Fruit fly (Drosophila melanogaster) whole organism: ENCODE results near the gene Timp.

Experiments used
- CG8478 ChIP-seq: fragments of >200 bp; optimal IDR thresholded peaks from 2 replicates; lab custom pipeline; 2018; ENCODE audit warnings: inconsistent platforms
- Dll ChIP-seq: fragments of >200 bp; optimal IDR thresholded peaks from 2 replicates; lab custom pipeline; 2017
- EcR ChIP-seq, 2 experiments: fragments of >200 bp; optimal IDR thresholded peaks; 2 replicates each; lab custom pipeline; 2017; ENCODE audit warnings: missing biosample characterization in 2 of 2, missing genetic modification characterization in 2 of 2, missing genetic modification reagents in 2 of 2
- pan ChIP-seq: fragments of >200 bp; optimal IDR thresholded peaks from 2 replicates; lab custom pipeline; 2017
- psq ChIP-seq: fragments of >200 bp; optimal IDR thresholded peaks from 2 replicates; lab custom pipeline; 2017
- usp ChIP-seq: fragments of >200 bp; optimal IDR thresholded peaks from 2 replicates; lab custom pipeline; 2017; ENCODE audit warnings: missing biosample characterization, missing genetic modification characterization, mixed read lengths

The Timp gene

dm6 chr3R:10212799-10213198 is at the start of gene Timp:
Gene Timp (minus strand): TSS chr3R:10213007.
- no peak for TF ChIP-seq psq
- no peak for TF ChIP-seq EcR (GFP tag; optimal IDR thresholded peaks at IDR 0.05; lab: Kevin White, UChicago)
- TF ChIP-seq CG8478 = no peak
- no peak for TF ChIP-seq Dll (lab: Kevin White, UChicago)
- no peak for TF ChIP-seq pan (lab: Kevin White, UChicago)
- no peak for TF ChIP-seq usp (GFP tag; lab: Kevin White, UChicago)

DNA sequence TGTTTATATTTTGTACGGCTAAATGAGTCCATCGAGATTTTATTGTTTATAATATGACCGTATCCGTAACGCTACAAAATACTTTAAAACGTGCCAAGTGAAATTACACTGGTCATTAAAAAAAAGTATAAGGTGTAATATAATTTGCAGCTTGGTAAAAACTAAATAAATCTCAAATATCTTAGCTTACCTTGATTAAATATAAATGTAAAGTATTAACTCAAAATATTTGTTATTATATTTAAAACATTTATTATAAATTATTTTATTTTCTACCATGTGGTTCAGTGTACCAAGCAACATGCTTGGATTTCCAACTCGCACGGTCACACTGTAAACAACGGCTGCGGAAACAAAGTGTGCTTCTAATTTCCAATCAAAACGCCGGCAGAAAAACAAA is 49.0 kb upstream of the Timp start, which contains the start of the genes Sirt6 and pont:
Gene Sirt6, minus strand, starts transcription at position 50 of the 400 bp plus-strand sequence.
Gene pont, plus strand, starts transcription at position 324 of the 400 bp plus-strand sequence.
- TF ChIP-seq EcR (GFP tag; optimal IDR thresholded peaks at IDR 0.05; lab: Kevin White, UChicago) = no peak
- no peak for TF ChIP-seq pan (lab: Kevin White, UChicago)
- no peak for TF ChIP-seq CG8478
- no peak for TF ChIP-seq psq
- TF ChIP-seq Dll (lab: Kevin White, UChicago) = no peak
- no peak for TF ChIP-seq usp (GFP tag; lab: Kevin White, UChicago)

DNA sequence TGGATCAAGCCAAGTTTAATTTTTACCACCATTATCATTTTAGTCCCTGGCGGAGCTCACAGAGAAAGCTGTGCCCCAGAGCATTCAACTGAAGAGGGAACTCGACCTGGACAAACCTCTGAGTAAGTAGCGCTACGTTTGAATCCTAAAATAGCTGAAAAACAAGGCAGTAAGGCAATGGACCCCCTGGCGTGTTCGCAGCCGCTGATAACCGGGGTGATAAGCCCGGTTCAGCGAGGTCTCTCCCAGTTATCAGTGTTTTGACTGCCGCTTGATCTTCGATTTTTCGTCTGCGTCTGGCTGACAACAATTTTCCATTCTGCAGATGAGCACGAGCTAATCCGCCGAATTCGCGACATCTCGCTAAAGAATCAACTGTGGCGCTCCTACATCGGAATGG is 39.0 kb upstream of the Timp start:
- TF ChIP-seq pan (lab: Kevin White, UChicago) (no peak), Dll (lab: Kevin White, UChicago) (no peak), psq (no peak), EcR (GFP tag; optimal IDR thresholded peaks at IDR 0.05; lab: Kevin White, UChicago) (no peak), CG8478 (no peak), usp (GFP tag; lab: Kevin White, UChicago) (no peak)

DNA sequence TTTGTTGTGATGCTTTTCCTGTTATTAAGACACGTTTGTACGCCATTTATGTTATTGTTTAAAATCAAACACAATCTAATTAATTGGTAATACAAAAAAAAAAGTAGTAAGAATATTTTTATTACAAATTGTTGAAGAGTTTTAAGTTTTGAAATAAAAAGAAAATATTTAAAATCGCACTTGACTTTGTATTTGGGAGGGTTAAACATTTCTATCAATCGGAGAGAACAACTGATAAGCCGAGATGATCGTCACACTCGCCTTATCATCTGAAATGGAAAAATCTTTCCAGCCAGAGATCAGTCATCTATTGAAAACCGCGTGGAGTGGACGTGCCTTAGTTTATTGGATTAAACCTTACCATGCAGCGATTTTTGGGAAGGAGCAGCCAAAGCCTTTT is 38.4 kb upstream of the Timp start, which contains the start of gene CG3999:
Gene CG3999, plus strand, starts transcription at position 301 of the 400 bp plus-strand sequence.
- no peak for TF ChIP-seq usp (GFP tag; lab: Kevin White, UChicago)
- no peak for TF ChIP-seq Dll (lab: Kevin White, UChicago)
- TF ChIP-seq pan (lab: Kevin White, UChicago) = no peak
- no peak for TF ChIP-seq EcR (GFP tag; optimal IDR thresholded peaks at IDR 0.05; lab: Kevin White, UChicago)
- no peak for TF ChIP-seq psq
- no peak for TF ChIP-seq CG8478

- no peak for TF ChIP-seq pan (lab: Kevin White, UChicago)
- no peak for TF ChIP-seq psq
- no peak for TF ChIP-seq CG8478
- no peak for TF ChIP-seq Dll (lab: Kevin White, UChicago)
- TF ChIP-seq usp (GFP tag; lab: Kevin White, UChicago) = no peak
- no peak for TF ChIP-seq EcR (GFP tag; optimal IDR thresholded peaks at IDR 0.05; lab: Kevin White, UChicago)
These were observed 15.2 kb upstream of the Timp start for dm6 chr3R:10227990-10228389.

DNA sequence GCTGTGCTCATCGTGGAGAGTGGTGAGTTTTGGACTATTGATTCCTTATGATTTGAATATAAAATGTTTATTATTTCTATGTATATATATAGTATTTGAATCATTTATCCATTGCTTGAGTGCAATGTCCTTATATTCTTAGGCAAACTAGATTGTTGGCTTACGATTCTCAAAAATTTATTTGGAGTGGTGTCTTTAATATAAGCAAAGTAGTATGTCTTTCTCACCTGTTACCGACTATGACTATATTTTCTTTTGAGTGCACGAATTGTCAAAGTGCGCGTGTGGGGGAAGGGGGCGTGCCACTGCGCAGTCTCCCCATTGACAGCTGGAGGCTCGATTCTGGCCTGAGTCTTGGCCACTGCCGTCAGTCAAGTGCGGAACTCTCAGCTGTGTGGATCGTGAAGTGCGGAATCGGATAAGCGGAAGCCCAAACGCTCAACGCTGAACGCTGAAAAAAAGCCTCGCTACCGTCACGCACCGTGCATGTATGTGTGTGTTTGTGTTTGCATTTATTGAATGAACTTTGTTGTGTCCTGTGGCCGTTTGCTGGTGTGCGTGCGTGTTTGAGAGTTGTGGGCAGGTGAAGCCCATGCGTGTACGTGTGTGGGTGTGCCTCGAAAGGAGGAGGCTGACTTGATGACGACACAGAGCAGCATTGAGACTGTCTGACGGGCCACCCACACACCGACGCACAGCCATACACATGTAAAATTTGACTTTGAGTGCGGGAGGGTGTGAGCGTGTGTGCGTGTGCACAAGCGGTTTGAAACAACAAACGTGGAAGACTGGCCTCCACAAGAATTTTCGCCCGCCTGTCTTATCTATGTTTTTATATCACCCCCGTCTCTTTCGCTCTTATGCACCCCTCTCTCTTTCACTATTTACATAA is 13.6 kb upstream of the Timp start:
- TF ChIP-seq CG8478 = no peak
- TF ChIP-seq psq = no peak
- TF ChIP-seq pan (lab: Kevin White, UChicago) = no peak
- no peak for TF ChIP-seq usp (GFP tag; lab: Kevin White, UChicago)
- no peak for TF ChIP-seq Dll (lab: Kevin White, UChicago)
- TF ChIP-seq EcR (GFP tag; optimal IDR thresholded peaks at IDR 0.05; lab: Kevin White, UChicago) = no peak

- TF ChIP-seq Dll (lab: Kevin White, UChicago) (no peak), psq (no peak), usp (GFP tag; lab: Kevin White, UChicago) (no peak), pan (lab: Kevin White, UChicago) (no peak), EcR (GFP tag; optimal IDR thresholded peaks at IDR 0.05; lab: Kevin White, UChicago) (no peak), CG8478 (no peak)
These were observed 12.6 kb upstream of the Timp start, which contains the start of gene CG42795 for dm6 chr3R:10225390-10225789. Gene CG42795 (plus strand): TSS chr3R:10225690.

dm6 chr3R:10224594-10224993 is 11.8 kb upstream of the Timp start, which contains the start of the genes CG12817 and CG34107:
Gene CG12817 (minus strand): TSS chr3R:10224725.
Gene CG34107 (plus strand): TSS chr3R:10224909.
- no peak for TF ChIP-seq EcR (GFP tag; optimal IDR thresholded peaks at IDR 0.05; lab: Kevin White, UChicago)
- TF ChIP-seq usp (GFP tag; lab: Kevin White, UChicago) = no peak
- TF ChIP-seq pan (lab: Kevin White, UChicago) = no peak
- no peak for TF ChIP-seq Dll (lab: Kevin White, UChicago)
- TF ChIP-seq CG8478 = no peak
- TF ChIP-seq psq = no peak

dm6 chr3R:10222416-10222815 is 9.6 kb upstream of the Timp start, which contains the start of gene CG12420:
Gene CG12420 (plus strand): TSS chr3R:10222698.
- TF ChIP-seq psq (no peak), EcR (GFP tag; optimal IDR thresholded peaks at IDR 0.05; lab: Kevin White, UChicago) (no peak), pan (lab: Kevin White, UChicago) (no peak), CG8478 (no peak)

- no peak for TF ChIP-seq Dll (lab: Kevin White, UChicago)
- TF ChIP-seq CG8478 = no peak
- TF ChIP-seq usp (GFP tag; lab: Kevin White, UChicago) = no peak
- TF ChIP-seq psq = no peak
These were observed 5.2 kb upstream of the Timp start for dm6 chr3R:10217998-10218397.

DNA sequence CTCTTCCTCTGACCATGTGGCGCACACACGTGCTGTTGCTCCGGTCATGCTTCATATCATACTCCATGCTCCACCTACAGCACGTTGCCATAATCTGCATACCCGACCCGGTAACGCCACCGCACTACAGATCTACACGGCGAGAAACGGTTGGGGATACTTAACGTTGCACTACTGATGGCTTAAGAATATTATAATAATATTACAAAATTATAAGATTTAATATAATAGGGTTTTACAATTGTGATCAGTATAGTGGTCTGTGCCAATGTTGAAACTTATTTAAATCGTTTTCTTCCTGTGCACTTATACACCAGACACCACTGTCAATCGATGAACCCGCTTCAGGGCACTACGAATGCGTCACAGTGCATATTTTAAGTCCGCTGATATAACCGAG is 623 bp upstream of the Timp start:
- no peak for TF ChIP-seq EcR (GFP tag; optimal IDR thresholded peaks at IDR 0.05; lab: Kevin White, UChicago)
- no peak for TF ChIP-seq pan (lab: Kevin White, UChicago)
- no peak for TF ChIP-seq usp (GFP tag; lab: Kevin White, UChicago)
- TF ChIP-seq Dll (lab: Kevin White, UChicago) = no peak
- TF ChIP-seq CG8478 = no peak
- no peak for TF ChIP-seq psq

- TF ChIP-seq pan (lab: Kevin White, UChicago) (no peak), EcR (GFP tag; optimal IDR thresholded peaks at IDR 0.05; lab: Kevin White, UChicago) (no peak), psq (no peak), CG8478 (no peak), Dll (lab: Kevin White, UChicago) (no peak), usp (GFP tag; lab: Kevin White, UChicago) (no peak)
These were observed 6.1 kb downstream of the Timp start for dm6 chr3R:10206740-10207139.
